Fruit fly (Drosophila melanogaster) Kc167 (cell line): ENCODE measurements around the gene CG7530.

Experiments used
- h ChIP-seq: fragments of >200 bp; optimal IDR thresholded peaks from 3 replicates; lab custom pipeline; 2018; ENCODE audit warnings: missing external identifiers
- insv ChIP-seq: fragments of >200 bp; optimal IDR thresholded peaks from 3 replicates; lab custom pipeline; 2018; ENCODE audit warnings: missing external identifiers
- psq ChIP-seq: fragments of >200 bp; optimal IDR thresholded peaks from 2 replicates; lab custom pipeline; 2017; ENCODE audit warnings: missing external identifiers
- ttk ChIP-seq: sonication (Bioruptor generic); optimal IDR thresholded peaks from 2 replicates; lab custom pipeline; 2017; ENCODE audit warnings: missing external identifiers

- TF ChIP-seq ttk (lab: Kevin White, UChicago) (no peak), h (lab: Kevin White, UChicago) (no peak), insv (no peak), psq (lab: Kevin White, UChicago) (no peak)
Measured at dm6 chr3R:14691019-14691777, 40.1 kb downstream of the CG7530 start.
